Worm (Caenorhabditis elegans) whole organism, late embryonic: ENCODE results near the gene ZK512.7.
A peak's percentile ranks its signal among the peaks of the same experiment; 100 is the strongest.

Experiments used
- K09A11.1 ChIP-seq: sonication (generic microtip); optimal IDR thresholded peaks from 2 replicates; lab custom pipeline; 2017; ENCODE audit warnings: antibody characterized with exemption, mild to moderate bottlenecking, missing genetic modification characterization, missing compliant biosample characterization; ENCODE audit not compliant: insufficient read depth
- Y22D7AL.16 ChIP-seq: sonication (generic microtip); optimal IDR thresholded peaks from 2 replicates; lab custom pipeline; 2016; ENCODE audit warnings: missing genetic modification characterization, missing compliant biosample characterization
- ceh-18 ChIP-seq: sonication (generic microtip); optimal IDR thresholded peaks from 2 replicates; lab custom pipeline; 2016; ENCODE audit warnings: missing genetic modification characterization, missing compliant biosample characterization
- ceh-2 ChIP-seq: sonication (generic microtip); optimal IDR thresholded peaks from 2 replicates; lab custom pipeline; 2016; ENCODE audit warnings: missing genotype, missing genetic modification characterization, missing compliant biosample characterization
- ceh-22 ChIP-seq: sonication (generic microtip); optimal IDR thresholded peaks from 2 replicates; lab custom pipeline; 2017; ENCODE audit warnings: missing biosample characterization, missing genetic modification characterization
- ceh-24 ChIP-seq: sonication (generic microtip); optimal IDR thresholded peaks from 2 replicates; lab custom pipeline; 2016; ENCODE audit warnings: mild to moderate bottlenecking, missing genetic modification characterization, missing compliant biosample characterization
- ceh-30 ChIP-seq: fragments of 150-350 bp; optimal IDR thresholded peaks from 2 replicates; lab custom pipeline; 2014; ENCODE audit warnings: missing biosample characterization, missing genetic modification characterization
- ceh-6 ChIP-seq: fragments of 200-800 bp; sonication (Bioruptor generic); optimal IDR thresholded peaks from 2 replicates; lab custom pipeline; 2018; ENCODE audit warnings: mild to moderate bottlenecking, missing genetic modification characterization, missing compliant biosample characterization
- dmd-4 ChIP-seq: sonication (generic microtip); optimal IDR thresholded peaks from 2 replicates; lab custom pipeline; 2016; ENCODE audit warnings: borderline replicate concordance, missing genetic modification characterization, missing compliant biosample characterization
- elt-2 ChIP-seq: sonication (generic microtip); optimal IDR thresholded peaks from 2 replicates; lab custom pipeline; 2016; ENCODE audit warnings: missing genetic modification reagents, missing genetic modification characterization, missing compliant biosample characterization
- ets-4 ChIP-seq: sonication (generic microtip); optimal IDR thresholded peaks from 2 replicates; lab custom pipeline; 2016; ENCODE audit warnings: missing genetic modification characterization, missing compliant biosample characterization
- eyg-1 ChIP-seq: sonication (generic microtip); optimal IDR thresholded peaks from 2 replicates; lab custom pipeline; 2016; ENCODE audit warnings: missing genotype, missing genetic modification characterization, missing compliant biosample characterization
- fax-1 ChIP-seq: sonication (generic microtip); optimal IDR thresholded peaks from 2 replicates; lab custom pipeline; 2016; ENCODE audit warnings: missing genotype, missing genetic modification characterization, missing compliant biosample characterization
- fkh-10 ChIP-seq: fragments of 150-350 bp; optimal IDR thresholded peaks from 2 replicates; lab custom pipeline; 2014; ENCODE audit warnings: missing biosample characterization, missing genetic modification reagents, missing genetic modification characterization
- fkh-6 ChIP-seq: sonication (generic microtip); optimal IDR thresholded peaks from 2 replicates; lab custom pipeline; 2016; ENCODE audit warnings: missing genetic modification characterization, missing compliant biosample characterization
- gmeb-2 ChIP-seq: sonication (generic microtip); optimal IDR thresholded peaks from 2 replicates; lab custom pipeline; 2016; ENCODE audit warnings: missing genetic modification characterization, inconsistent platforms, missing compliant biosample characterization
- hlh-15 ChIP-seq: sonication (generic microtip); optimal IDR thresholded peaks from 2 replicates; lab custom pipeline; 2016; ENCODE audit warnings: missing genetic modification characterization, missing compliant biosample characterization
- hlh-30 ChIP-seq: sonication (generic microtip); optimal IDR thresholded peaks from 2 replicates; lab custom pipeline; 2017; ENCODE audit warnings: antibody characterized with exemption, missing genetic modification characterization, missing compliant biosample characterization; ENCODE audit not compliant: insufficient read depth
- lin-11 ChIP-seq: fragments of 200-800 bp; sonication (Bioruptor generic); optimal IDR thresholded peaks from 2 replicates; lab custom pipeline; 2018; ENCODE audit warnings: mild to moderate bottlenecking, missing genetic modification characterization, missing compliant biosample characterization
- nfya-1 ChIP-seq: sonication (generic microtip); optimal IDR thresholded peaks from 2 replicates; lab custom pipeline; 2017; ENCODE audit warnings: missing genetic modification characterization, mild to moderate bottlenecking, missing compliant biosample characterization, antibody characterized with exemption, moderate library complexity
- nhr-11 ChIP-seq: fragments of 150-350 bp; optimal IDR thresholded peaks from 2 replicates; lab custom pipeline; 2014; ENCODE audit warnings: missing biosample characterization, missing genetic modification characterization
- npax-4 ChIP-seq: sonication (generic microtip); optimal IDR thresholded peaks from 2 replicates; lab custom pipeline; 2016; ENCODE audit warnings: missing genetic modification characterization, missing compliant biosample characterization
- odd-2 ChIP-seq: sonication (generic microtip); optimal IDR thresholded peaks from 2 replicates; lab custom pipeline; 2017; ENCODE audit warnings: antibody characterized with exemption, mild to moderate bottlenecking, missing genetic modification characterization, missing compliant biosample characterization
- pat-9 ChIP-seq: fragments of 200-800 bp; sonication (Bioruptor generic); optimal IDR thresholded peaks from 2 replicates; lab custom pipeline; 2018; ENCODE audit warnings: mild to moderate bottlenecking, missing genetic modification characterization, moderate library complexity, missing compliant biosample characterization
- pax-1 ChIP-seq: fragments of 150-350 bp; optimal IDR thresholded peaks from 2 replicates; lab custom pipeline; 2014; ENCODE audit warnings: missing biosample characterization, missing genetic modification characterization
- pha-2 ChIP-seq: sonication (generic microtip); optimal IDR thresholded peaks from 2 replicates; lab custom pipeline; 2017; ENCODE audit warnings: mild to moderate bottlenecking, missing genetic modification characterization, missing compliant biosample characterization
- pha-4 ChIP-seq: fragments of 150-350 bp; optimal IDR thresholded peaks from 2 replicates; lab custom pipeline; 2018; ENCODE audit warnings: missing biosample characterization, missing genetic modification reagents, missing genetic modification characterization
- sdc-2 ChIP-seq: sonication (generic microtip); optimal IDR thresholded peaks from 2 replicates; lab custom pipeline; 2016; ENCODE audit warnings: missing genotype, missing genetic modification characterization, missing compliant biosample characterization
- sox-2 ChIP-seq: fragments of 200-800 bp; sonication (Bioruptor generic); IDR thresholded peaks from 2 replicates; pipeline ENCODE4 v1.3.6; 2022; ENCODE audit warnings: missing genetic modification reagents, missing genetic modification characterization, missing compliant biosample characterization
- sox-4 ChIP-seq: sonication (generic microtip); optimal IDR thresholded peaks from 2 replicates; lab custom pipeline; 2017; ENCODE audit warnings: mild to moderate bottlenecking, missing genetic modification characterization, inconsistent platforms, missing compliant biosample characterization
- syd-9 ChIP-seq: sonication (generic microtip); optimal IDR thresholded peaks from 2 replicates; lab custom pipeline; 2016; ENCODE audit warnings: mild to moderate bottlenecking, missing genetic modification characterization, moderate library complexity, missing compliant biosample characterization
- unc-55 ChIP-seq: sonication (generic microtip); optimal IDR thresholded peaks from 2 replicates; lab custom pipeline; 2017; ENCODE audit warnings: missing biosample characterization, missing genetic modification reagents, missing genetic modification characterization
- unc-86 ChIP-seq: sonication (generic microtip); optimal IDR thresholded peaks from 2 replicates; lab custom pipeline; 2016; ENCODE audit warnings: missing genetic modification characterization, missing compliant biosample characterization
- ztf-16 ChIP-seq: sonication (generic microtip); optimal IDR thresholded peaks from 2 replicates; lab custom pipeline; 2017; ENCODE audit warnings: missing genetic modification characterization, missing compliant biosample characterization

Gene ZK512.7

ce11 chrIII:9138601-9139000 is at the start of gene ZK512.7:
Gene ZK512.7 (minus strand): TSS chrIII:9138701.
- TF ChIP-seq K09A11.1 (tag; lab: Kevin White, UChicago) (no peak), gmeb-2 (tag; lab: Kevin White, UChicago) (no peak), ceh-24 (tag; lab: Kevin White, UChicago) (no peak), pax-1 (tag; lab: Kevin White, UChicago) (no peak), ceh-6 (GFP tag; lab: Kevin White, UChicago) (no peak), nfya-1 (tag; lab: Kevin White, UChicago) (no peak), elt-2 (no peak), Y22D7AL.16 (tag; lab: Kevin White, UChicago) (no peak), fkh-10 (no peak), eyg-1 (tag; lab: Kevin White, UChicago) (no peak), fkh-6 (tag; lab: Kevin White, UChicago) (no peak), lin-11 (no peak), pha-4 (tag; lab: Kevin White, UChicago) (no peak), sox-2 (GFP tag; lab: Robert Waterston, UW) (no peak), ceh-22 (no peak), odd-2 (tag; lab: Kevin White, UChicago) (no peak)

DNA sequence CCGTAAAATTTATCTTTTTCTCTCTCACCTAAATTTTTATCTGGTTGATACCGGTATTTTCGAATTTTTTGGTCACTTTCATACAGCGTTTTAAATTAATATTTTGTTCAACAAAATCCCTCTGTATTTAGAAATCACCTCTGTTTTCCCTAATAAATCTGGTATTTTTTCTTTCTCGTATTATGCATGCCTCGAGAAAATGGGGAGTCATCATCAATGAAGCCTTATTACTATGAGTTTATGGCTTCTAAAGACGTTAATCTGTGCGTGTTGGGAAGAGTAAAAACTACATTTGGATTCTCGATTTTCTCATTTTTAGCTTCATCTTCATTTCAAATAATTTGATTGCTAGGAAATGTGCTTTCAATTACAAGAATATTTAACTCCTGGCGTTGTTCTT is 47.2 kb upstream of the ZK512.7 start, which contains the start of gene ZC84.7:
ZC84.7 (plus strand) TSS at position 301 of the 400 bp plus-strand sequence.
- TF ChIP-seq K09A11.1 (tag; lab: Kevin White, UChicago) (no peak), ztf-16 (tag; lab: Kevin White, UChicago) (no peak)

DNA sequence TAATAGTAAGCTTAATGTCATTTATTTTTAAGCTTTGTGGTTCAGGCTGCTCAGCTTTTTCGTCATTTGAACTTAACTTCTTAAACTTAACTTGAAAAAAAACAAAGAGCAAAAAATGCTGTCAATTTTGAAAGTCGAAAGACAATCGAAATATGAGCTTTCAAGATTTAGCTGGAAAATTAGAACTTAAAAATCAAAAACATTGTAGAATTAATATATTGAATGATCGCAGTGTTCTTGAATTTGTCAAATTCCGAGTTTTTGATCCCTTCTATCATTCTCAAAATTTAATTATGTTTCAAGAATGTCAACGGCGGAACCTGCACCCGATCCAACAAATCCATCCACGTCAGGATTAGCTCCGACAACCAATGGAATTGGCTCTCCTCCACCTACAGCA is 42.7 kb upstream of the ZK512.7 start, which contains the start of gene tax-4:
tax-4 (plus strand) TSS at position 301 of the 400 bp plus-strand sequence.
- no peak for TF ChIP-seq ceh-18
- no peak for TF ChIP-seq ceh-6 (GFP tag; lab: Kevin White, UChicago)
- no peak for TF ChIP-seq pat-9
- TF ChIP-seq sox-2 (GFP tag; lab: Robert Waterston, UW) = no peak
- TF ChIP-seq fax-1 = no peak
- TF ChIP-seq nhr-11 (tag; lab: Kevin White, UChicago) = no peak

DNA sequence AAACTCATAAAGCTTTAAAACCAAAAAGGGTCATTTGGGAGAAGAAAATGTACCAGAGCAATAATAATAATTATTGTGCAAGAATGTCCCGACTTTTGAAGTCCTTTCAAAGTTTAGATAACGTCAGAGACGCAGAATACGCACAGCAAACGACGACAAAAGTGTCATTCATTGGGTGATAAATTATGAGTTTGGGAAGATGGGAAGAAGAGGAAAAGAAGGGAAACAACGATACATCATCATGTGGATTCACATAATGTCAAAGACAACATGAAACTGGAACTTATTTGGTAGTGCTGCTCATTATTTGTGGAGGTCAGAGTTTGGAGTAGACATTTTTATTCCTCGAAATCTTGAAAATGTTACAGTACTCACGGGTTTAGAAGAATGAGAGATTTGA is 39.4 kb upstream of the ZK512.7 start:
- TF ChIP-seq unc-55 (GFP tag; lab: Kevin White, UChicago) (peak; percentile 44), sox-4 (tag; lab: Kevin White, UChicago) (no peak), Y22D7AL.16 (tag; lab: Kevin White, UChicago) (no peak), unc-86 (tag; lab: Kevin White, UChicago) (no peak)

DNA sequence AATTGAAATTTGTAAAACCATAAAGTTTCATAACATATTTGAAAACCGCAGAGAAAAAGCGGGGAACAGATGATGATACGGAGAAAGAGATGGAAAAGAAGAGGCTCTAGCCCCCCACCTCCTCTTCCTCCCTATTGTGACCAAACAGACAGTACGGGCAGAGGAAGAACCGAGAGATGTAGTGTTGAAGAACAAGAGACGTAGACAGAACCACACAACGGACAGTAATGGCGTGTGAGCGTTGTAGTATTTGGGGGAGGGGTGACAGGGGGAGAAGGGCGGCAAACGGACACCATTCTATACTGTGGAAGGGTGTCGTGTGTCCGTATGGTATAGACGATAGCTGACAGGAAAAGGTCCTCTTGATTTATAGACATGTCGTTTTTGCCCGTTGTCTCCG is 37.5 kb upstream of the ZK512.7 start:
- TF ChIP-seq syd-9 (tag; lab: Kevin White, UChicago) (peak; percentile 22), ceh-30 (tag; lab: Kevin White, UChicago) (no peak)

ce11 chrIII:9173239-9173638 is 34.7 kb upstream of the ZK512.7 start:
- TF ChIP-seq npax-4 (tag; lab: Kevin White, UChicago) = no peak
- no peak for TF ChIP-seq sdc-2
- no peak for TF ChIP-seq ets-4 (tag; lab: Kevin White, UChicago)
- TF ChIP-seq hlh-15 = no peak
- no peak for TF ChIP-seq dmd-4 (tag; lab: Kevin White, UChicago)
- TF ChIP-seq hlh-30 = no peak
- TF ChIP-seq syd-9 (tag; lab: Kevin White, UChicago) = no peak
- TF ChIP-seq ceh-2 (tag; lab: Kevin White, UChicago) = no peak
- TF ChIP-seq K09A11.1 (tag; lab: Kevin White, UChicago) = no peak
- no peak for TF ChIP-seq pha-2 (tag; lab: Kevin White, UChicago)
- no peak for TF ChIP-seq pat-9
- TF ChIP-seq pha-4 (tag; lab: Kevin White, UChicago) = no peak
